Worm (Caenorhabditis elegans): ENCODE data around the gene M02E1.3.
"Not testable (repeated sequence)": the region's sequence is repeated elsewhere in the genome, so short reads cannot be mapped to it uniquely, and the experiment has no call there.

DNA sequence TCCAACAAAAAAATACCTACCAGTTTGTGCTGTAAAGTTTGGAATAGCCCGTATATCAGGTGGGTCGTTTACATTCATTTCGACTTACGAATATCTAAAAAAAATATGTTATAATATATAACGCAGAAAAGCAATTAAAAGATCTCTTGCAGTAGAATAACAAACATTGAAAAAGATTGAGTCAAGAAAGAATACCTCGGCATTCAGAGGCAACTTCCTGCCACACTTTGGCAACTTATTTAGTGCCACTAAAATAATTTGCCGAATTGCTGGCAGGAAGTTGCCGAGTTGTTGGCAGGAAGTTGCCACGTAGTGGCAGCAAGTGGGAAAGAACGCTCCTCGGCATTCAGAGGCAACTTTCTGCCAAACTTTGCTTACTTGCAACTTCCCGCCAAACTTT lies 24.8 kb downstream of the M02E1.3 start, which contains the start of gene C04E7.3:
- TF ChIP-seq nhr-77, aly-2, pqm-1, mml-1, lin-39, elt-1 (tag; optimal IDR thresholded peaks at IDR 0.05): not testable (repeated sequence)
